Worm (Caenorhabditis elegans): ENCODE measurements around the gene Y77E11A.16.

Y77E11A.16 gene

ce11 chrIV:1454194-1454593, 31.0 kb upstream of the Y77E11A.16 start (continued):
- TF ChIP-seq aly-2 (tag; optimal IDR thresholded peaks at IDR 0.05) (no peak), egl-27 (tag; optimal IDR thresholded peaks at IDR 0.05) (no peak), lin-39 (tag; optimal IDR thresholded peaks at IDR 0.05) (no peak), dpl-1 (GFP tag; optimal IDR thresholded peaks at IDR 0.05) (peak in 1 of 3 experiments; percentile 2), ceh-90 (tag; optimal IDR thresholded peaks at IDR 0.05) (no peak), ztf-4 (tag; optimal IDR thresholded peaks at IDR 0.05) (no peak), ama-1 (optimal IDR thresholded peaks at IDR 0.05) (no peak), nhr-237 (tag; optimal IDR thresholded peaks at IDR 0.05) (no peak), unc-130 (tag; optimal IDR thresholded peaks at IDR 0.05) (peak; percentile 28), sup-37 (GFP tag; optimal IDR thresholded peaks at IDR 0.05) (no peak), isw-1 (GFP tag; IDR thresholded peaks at IDR 0.05) (no peak), hpl-2 (GFP tag; optimal IDR thresholded peaks at IDR 0.05) (no peak), lir-3 (tag; optimal IDR thresholded peaks at IDR 0.05; ENCODE audit: poor library complexity) (no peak), pax-3 (tag; optimal IDR thresholded peaks at IDR 0.05) (no peak), fkh-4 (tag; optimal IDR thresholded peaks at IDR 0.05; ENCODE audit: borderline replicate concordance) (no peak), rnt-1 (tag; optimal IDR thresholded peaks at IDR 0.05) (no peak), ces-1 (GFP tag; optimal IDR thresholded peaks at IDR 0.05) (no peak), sptf-1 (tag; optimal IDR thresholded peaks at IDR 0.05) (no peak), lsy-2 (tag; optimal IDR thresholded peaks at IDR 0.05) (peak in 1 of 2 experiments; percentile 26), F16B12.6 (tag; optimal IDR thresholded peaks at IDR 0.05) (no peak), jun-1 (tag; optimal IDR thresholded peaks at IDR 0.05) (no peak), ceh-82 (tag; optimal IDR thresholded peaks at IDR 0.05) (no peak), lin-14 (GFP tag; optimal IDR thresholded peaks at IDR 0.05) (peak; percentile 58), Y116A8C.19 (tag; optimal IDR thresholded peaks at IDR 0.05; ENCODE audit: borderline replicate concordance) (no peak), nhr-76 (tag; optimal IDR thresholded peaks at IDR 0.05) (no peak), nhr-85 (tag) (peak; percentile 92), tlp-1 (tag; optimal IDR thresholded peaks at IDR 0.05) (no peak), snpc-4 (tag; optimal IDR thresholded peaks at IDR 0.05) (no peak), nhr-12 (tag; optimal IDR thresholded peaks at IDR 0.05) (no peak), ceh-88 (GFP tag; IDR thresholded peaks at IDR 0.05) (no peak), ets-5 (GFP tag; IDR thresholded peaks at IDR 0.05) (no peak), unc-62 (GFP tag; optimal IDR thresholded peaks at IDR 0.05) (no peak), ztf-11 (tag; optimal IDR thresholded peaks at IDR 0.05) (no peak), nhr-77 (tag; optimal IDR thresholded peaks at IDR 0.05) (no peak), nhr-28 (tag; optimal IDR thresholded peaks at IDR 0.05) (no peak), nhr-20 (tag; optimal IDR thresholded peaks at IDR 0.05) (peak; percentile 76), efl-3 (GFP tag; optimal IDR thresholded peaks at IDR 0.05) (no peak), mab-9 (GFP tag; IDR thresholded peaks at IDR 0.05) (no peak)

ce11 chrIV:1455006-1455405, 30.2 kb upstream of the Y77E11A.16 start:
- TF ChIP-seq elt-2 (tag; optimal IDR thresholded peaks at IDR 0.05): peak; percentile 63
- TF ChIP-seq fkh-8 (tag; optimal IDR thresholded peaks at IDR 0.05): peak; percentile 53
- peak in 1 of 2 experiments; percentile 39 for TF ChIP-seq mdl-1 (tag; optimal IDR thresholded peaks at IDR 0.05)
- TF ChIP-seq pqm-1 (tag; optimal IDR thresholded peaks at IDR 0.05): no peak
- TF ChIP-seq zag-1 (tag; optimal IDR thresholded peaks at IDR 0.05): no peak
- peak; percentile 24 for TF ChIP-seq nhr-71 (tag; optimal IDR thresholded peaks at IDR 0.05)
- no peak for TF ChIP-seq elt-3 (tag; optimal IDR thresholded peaks at IDR 0.05)
- peak; percentile 16 to 35 for TF ChIP-seq lin-35 (GFP tag; optimal IDR thresholded peaks at IDR 0.05)
- TF ChIP-seq nhr-76 (tag; optimal IDR thresholded peaks at IDR 0.05): no peak
- TF ChIP-seq efl-1 (optimal IDR thresholded peaks at IDR 0.05): no peak
- TF ChIP-seq efl-1 (GFP tag; optimal IDR thresholded peaks at IDR 0.05 in 1 of 2): peak in 1 of 2 experiments; percentile 44
- no peak for TF ChIP-seq tlp-1 (tag; optimal IDR thresholded peaks at IDR 0.05)
- peak; percentile 1 for TF ChIP-seq unc-86 (tag; optimal IDR thresholded peaks at IDR 0.05)
- peak; percentile 23 for TF ChIP-seq nhr-19 (GFP tag; conservative IDR thresholded peaks at IDR 0.05)
- TF ChIP-seq unc-98 (GFP tag; IDR thresholded peaks at IDR 0.05): no peak
- peak; percentile 80 for TF ChIP-seq skn-1 (tag; optimal IDR thresholded peaks at IDR 0.05)
- no peak for TF ChIP-seq pag-3 (tag; optimal IDR thresholded peaks at IDR 0.05; ENCODE audit: borderline replicate concordance, insufficient read depth)
- TF ChIP-seq ztf-11 (tag; optimal IDR thresholded peaks at IDR 0.05): no peak
